Worm (Caenorhabditis elegans) whole organism, L4/young adult: Measurements from ENCODE around the gene C04F6.9.
A peak's percentile ranks its signal among the peaks of the same experiment; 100 is the strongest.

Experiments
- W03F9.2 ChIP-seq: fragments of 150-350 bp; optimal IDR thresholded peaks from 2 replicates; lab custom pipeline; 2014; ENCODE audit warnings: missing biosample characterization, missing genetic modification characterization
- dao-5 ChIP-seq: sonication (generic microtip); optimal IDR thresholded peaks from 2 replicates; lab custom pipeline; 2016; ENCODE audit warnings: missing genotype, missing genetic modification characterization, moderate library complexity, missing compliant biosample characterization
- him-1 ChIP-seq: sonication (generic microtip); optimal IDR thresholded peaks from 2 replicates; lab custom pipeline; 2016; ENCODE audit warnings: missing genotype, missing genetic modification reagents, missing genetic modification characterization, missing compliant biosample characterization

C04F6.9 gene

ce11 chrX:3401701-3402100, at the start of gene C04F6.9:
C04F6.9 (plus strand) TSS chrX:3402001.
- TF ChIP-seq W03F9.2 (tag; lab: Kevin White, UChicago) (no peak), dao-5 (tag; lab: Kevin White, UChicago) (no peak), him-1 (tag; lab: Kevin White, UChicago) (no peak)

- no peak for TF ChIP-seq W03F9.2 (tag; lab: Kevin White, UChicago)
- TF ChIP-seq him-1 (tag; lab: Kevin White, UChicago) = no peak
- TF ChIP-seq dao-5 (tag; lab: Kevin White, UChicago) = no peak
These were observed 39.4 kb upstream of the C04F6.9 start, which contains the start of gene dhs-26 for ce11 chrX:3362378-3362777. dhs-26 (minus strand) TSS chrX:3362493.

ce11 chrX:3366782-3367181, 35.0 kb upstream of the C04F6.9 start:
- TF ChIP-seq W03F9.2 (tag; lab: Kevin White, UChicago) (no peak), him-1 (tag; lab: Kevin White, UChicago) (no peak), dao-5 (tag; lab: Kevin White, UChicago) (no peak)

ce11 chrX:3368659-3369058, 33.1 kb upstream of the C04F6.9 start, which contains the start of gene ZK563.2:
ZK563.2 (plus strand) TSS chrX:3368959.
- TF ChIP-seq W03F9.2 (tag; lab: Kevin White, UChicago) (no peak), dao-5 (tag; lab: Kevin White, UChicago) (no peak), him-1 (tag; lab: Kevin White, UChicago) (no peak)

ce11 chrX:3369442-3369841, 32.4 kb upstream of the C04F6.9 start:
- TF ChIP-seq W03F9.2 (tag; lab: Kevin White, UChicago) (no peak), dao-5 (tag; lab: Kevin White, UChicago) (no peak), him-1 (tag; lab: Kevin White, UChicago) (no peak)

ce11 chrX:3371264-3371663, 30.5 kb upstream of the C04F6.9 start:
- TF ChIP-seq him-1 (tag; lab: Kevin White, UChicago) = peak; percentile 85
- TF ChIP-seq W03F9.2 (tag; lab: Kevin White, UChicago) = no peak
- TF ChIP-seq dao-5 (tag; lab: Kevin White, UChicago) = peak; percentile 27

ce11 chrX:3374642-3375041, 27.2 kb upstream of the C04F6.9 start, which contains the start of gene clc-3:
clc-3 (minus strand) TSS chrX:3374742.
- TF ChIP-seq dao-5 (tag; lab: Kevin White, UChicago) (no peak), W03F9.2 (tag; lab: Kevin White, UChicago) (no peak), him-1 (tag; lab: Kevin White, UChicago) (no peak)

- TF ChIP-seq him-1 (tag; lab: Kevin White, UChicago) = no peak
- TF ChIP-seq W03F9.2 (tag; lab: Kevin White, UChicago) = no peak
- TF ChIP-seq dao-5 (tag; lab: Kevin White, UChicago) = no peak
These were observed 26.5 kb upstream of the C04F6.9 start for ce11 chrX:3375320-3375719.

ce11 chrX:3379114-3379513, 22.7 kb upstream of the C04F6.9 start, which contains the start of gene sorf-1:
sorf-1 (minus strand) TSS chrX:3379248.
- TF ChIP-seq dao-5 (tag; lab: Kevin White, UChicago) (no peak), him-1 (tag; lab: Kevin White, UChicago) (no peak), W03F9.2 (tag; lab: Kevin White, UChicago) (no peak)

- TF ChIP-seq dao-5 (tag; lab: Kevin White, UChicago) = no peak
- TF ChIP-seq him-1 (tag; lab: Kevin White, UChicago) = no peak
- TF ChIP-seq W03F9.2 (tag; lab: Kevin White, UChicago) = no peak
These were observed 21.6 kb upstream of the C04F6.9 start, which contains the start of gene ZK563.7 for ce11 chrX:3380167-3380566. ZK563.7 (plus strand) TSS chrX:3380467.

ce11 chrX:3385362-3385761, 16.4 kb upstream of the C04F6.9 start, which contains the start of gene acp-1:
acp-1 (minus strand) TSS chrX:3385462.
- TF ChIP-seq him-1 (tag; lab: Kevin White, UChicago) (no peak), W03F9.2 (tag; lab: Kevin White, UChicago) (no peak), dao-5 (tag; lab: Kevin White, UChicago) (no peak)

ce11 chrX:3393562-3393961, 8.2 kb upstream of the C04F6.9 start, which contains the start of gene slcf-2:
slcf-2 (plus strand) TSS chrX:3393862.
- TF ChIP-seq W03F9.2 (tag; lab: Kevin White, UChicago) = no peak

ce11 chrX:3396735-3397134, 5.1 kb upstream of the C04F6.9 start:
- no peak for TF ChIP-seq him-1 (tag; lab: Kevin White, UChicago)

- no peak for TF ChIP-seq him-1 (tag; lab: Kevin White, UChicago)
- no peak for TF ChIP-seq dao-5 (tag; lab: Kevin White, UChicago)
- no peak for TF ChIP-seq W03F9.2 (tag; lab: Kevin White, UChicago)
These were observed 1.9 kb upstream of the C04F6.9 start, which contains the start of gene cht-1 for ce11 chrX:3399917-3400316. cht-1 (minus strand) TSS chrX:3400017.
